Worm (Caenorhabditis elegans): ENCODE measurements around the gene drl-1.

The drl-1 gene

DNA sequence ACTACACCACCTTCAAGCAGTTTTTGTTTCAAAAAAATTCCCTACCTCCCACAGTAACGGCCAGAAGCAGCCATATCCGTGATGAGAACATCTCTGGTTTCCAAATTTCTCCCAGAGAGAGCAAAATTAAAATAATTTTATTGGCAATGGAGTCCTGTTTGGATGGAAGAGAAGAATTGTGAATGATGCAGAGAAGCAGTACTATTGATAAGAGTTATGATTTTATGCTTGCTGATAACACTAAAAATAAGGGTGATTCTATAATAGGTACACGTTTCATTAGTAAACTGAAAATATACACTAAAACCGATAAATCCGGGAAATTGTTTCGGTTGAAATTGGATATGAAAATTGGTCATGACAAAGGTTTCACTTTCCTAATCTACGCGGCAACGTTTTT is 4.5 kb upstream of the drl-1 start, which contains the start of gene dsc-4:
TSS of gene dsc-4 (minus strand) at position 165 of the 400 bp plus-strand sequence.
- no peak for TF ChIP-seq elt-3 (tag; optimal IDR thresholded peaks at IDR 0.05)
- TF ChIP-seq unc-62 (GFP tag; optimal IDR thresholded peaks at IDR 0.05), result no peak
- no peak for TF ChIP-seq hlh-1 (tag; optimal IDR thresholded peaks at IDR 0.05)
- TF ChIP-seq ceh-43 (GFP tag; optimal IDR thresholded peaks at IDR 0.05), result no peak
- no peak for TF ChIP-seq sem-2 (GFP tag; optimal IDR thresholded peaks at IDR 0.05)
- TF ChIP-seq nhr-28 (tag; optimal IDR thresholded peaks at IDR 0.05), result no peak
- no peak for TF ChIP-seq mls-2 (tag; optimal IDR thresholded peaks at IDR 0.05)
- TF ChIP-seq mep-1 (tag; optimal IDR thresholded peaks at IDR 0.05), result no peak
- no peak for TF ChIP-seq snpc-4 (tag; optimal IDR thresholded peaks at IDR 0.05)
- no peak for TF ChIP-seq nhr-237 (tag; optimal IDR thresholded peaks at IDR 0.05)
- no peak for TF ChIP-seq nhr-76 (tag; optimal IDR thresholded peaks at IDR 0.05)
- no peak for TF ChIP-seq unc-120 (tag; optimal IDR thresholded peaks at IDR 0.05; ENCODE audit: poor library complexity, severe bottlenecking)
- TF ChIP-seq blmp-1 (tag; optimal IDR thresholded peaks at IDR 0.05), result no peak
- TF ChIP-seq lin-13 (tag; optimal IDR thresholded peaks at IDR 0.05), result no peak
- no peak for TF ChIP-seq ham-2 (GFP tag; optimal IDR thresholded peaks at IDR 0.05)
- TF ChIP-seq ces-1 (GFP tag; optimal IDR thresholded peaks at IDR 0.05), result no peak

DNA sequence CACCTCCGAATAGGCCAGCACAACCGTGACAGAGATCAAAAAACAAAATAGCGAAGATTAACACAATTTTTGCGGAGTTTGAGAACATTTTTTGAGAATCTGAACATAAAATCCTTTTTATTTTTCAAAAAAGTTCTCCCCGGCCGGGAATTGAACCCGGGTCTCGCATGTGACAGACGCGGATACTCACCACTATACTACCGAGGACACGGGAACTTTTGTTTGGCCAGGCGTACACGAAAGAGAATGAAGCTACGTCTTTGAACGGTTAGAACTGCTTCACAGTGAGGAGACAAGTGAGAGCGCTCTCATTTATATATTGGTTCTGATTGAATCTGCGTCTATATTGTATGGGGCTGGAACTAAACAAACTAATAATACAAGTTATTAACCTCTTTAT is 2.4 kb upstream of the drl-1 start, which contains the start of gene grl-26:
TSS of gene grl-26 (minus strand) at position 318 of the 400 bp plus-strand sequence.
- TF ChIP-seq mep-1 (tag; optimal IDR thresholded peaks at IDR 0.05), result peak; percentile 26
- no peak for TF ChIP-seq lsy-2 (tag; optimal IDR thresholded peaks at IDR 0.05)
- TF ChIP-seq zip-8 (tag; optimal IDR thresholded peaks at IDR 0.05), result no peak
- peak; percentile 24 for TF ChIP-seq bed-3 (GFP tag; optimal IDR thresholded peaks at IDR 0.05)
- TF ChIP-seq nhr-28 (tag; optimal IDR thresholded peaks at IDR 0.05), result no peak
- TF ChIP-seq M03D4.4 (tag; optimal IDR thresholded peaks at IDR 0.05), result peak; percentile 59
- peak; percentile 78 for TF ChIP-seq sptf-1 (tag; optimal IDR thresholded peaks at IDR 0.05)
- peak; percentile 38 for TF ChIP-seq cnd-1 (tag; optimal IDR thresholded peaks at IDR 0.05)
- TF ChIP-seq sem-2 (GFP tag; optimal IDR thresholded peaks at IDR 0.05), result peak; percentile 38
- no peak for TF ChIP-seq nhr-12 (tag; optimal IDR thresholded peaks at IDR 0.05)
- peak; percentile 3 for TF ChIP-seq pha-4 (tag; optimal IDR thresholded peaks at IDR 0.05)
- no peak for TF ChIP-seq ceh-39 (tag; optimal IDR thresholded peaks at IDR 0.05)
- peak; percentile 65 for TF ChIP-seq unc-120 (tag; optimal IDR thresholded peaks at IDR 0.05; ENCODE audit: poor library complexity, severe bottlenecking)
- TF ChIP-seq mls-2 (tag; optimal IDR thresholded peaks at IDR 0.05), result peak; percentile 47
- peak; percentile 67 for TF ChIP-seq lin-32 (GFP tag; optimal IDR thresholded peaks at IDR 0.05)
- peak; percentile 52 for TF ChIP-seq hlh-1 (tag; optimal IDR thresholded peaks at IDR 0.05)
- no peak for TF ChIP-seq blmp-1 (tag; optimal IDR thresholded peaks at IDR 0.05)
- TF ChIP-seq ceh-83 (GFP tag; optimal IDR thresholded peaks at IDR 0.05), result peak; percentile 67
- TF ChIP-seq ceh-43 (GFP tag; optimal IDR thresholded peaks at IDR 0.05), result peak; percentile 10
- TF ChIP-seq ces-1 (GFP tag; optimal IDR thresholded peaks at IDR 0.05), result no peak
- peak; percentile 66 for TF ChIP-seq drap-1 (GFP tag; optimal IDR thresholded peaks at IDR 0.05)
- TF ChIP-seq unc-62 (GFP tag; optimal IDR thresholded peaks at IDR 0.05), result no peak
- TF ChIP-seq ztf-11 (tag; optimal IDR thresholded peaks at IDR 0.05), result no peak

DNA sequence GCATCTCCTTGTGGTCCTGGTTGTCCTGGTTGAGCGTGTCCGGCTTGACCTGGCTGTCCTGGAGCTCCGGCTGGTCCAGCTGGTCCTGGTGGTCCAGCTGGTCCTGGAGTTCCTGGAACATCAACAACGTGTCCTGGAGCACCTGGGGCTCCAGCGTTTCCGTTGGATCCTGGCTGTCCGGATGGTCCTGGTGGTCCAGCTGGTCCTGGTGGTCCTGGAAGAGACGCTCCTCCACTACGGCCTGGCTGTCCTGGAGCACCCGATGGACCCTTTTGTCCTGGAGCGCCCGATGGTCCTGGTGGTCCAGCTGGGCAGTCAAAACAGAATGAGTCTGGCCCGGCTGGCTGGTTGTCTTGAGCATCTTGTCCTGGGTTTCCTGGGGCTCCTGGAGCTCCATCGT is 781 bp downstream of the drl-1 start:
- TF ChIP-seq unc-120 (tag; optimal IDR thresholded peaks at IDR 0.05; ENCODE audit: poor library complexity, severe bottlenecking) (no peak), drap-1 (GFP tag; optimal IDR thresholded peaks at IDR 0.05) (no peak), ceh-83 (GFP tag; optimal IDR thresholded peaks at IDR 0.05) (no peak), mep-1 (tag; optimal IDR thresholded peaks at IDR 0.05) (no peak), nhr-12 (tag; optimal IDR thresholded peaks at IDR 0.05) (no peak), unc-62 (GFP tag; optimal IDR thresholded peaks at IDR 0.05) (no peak)

DNA sequence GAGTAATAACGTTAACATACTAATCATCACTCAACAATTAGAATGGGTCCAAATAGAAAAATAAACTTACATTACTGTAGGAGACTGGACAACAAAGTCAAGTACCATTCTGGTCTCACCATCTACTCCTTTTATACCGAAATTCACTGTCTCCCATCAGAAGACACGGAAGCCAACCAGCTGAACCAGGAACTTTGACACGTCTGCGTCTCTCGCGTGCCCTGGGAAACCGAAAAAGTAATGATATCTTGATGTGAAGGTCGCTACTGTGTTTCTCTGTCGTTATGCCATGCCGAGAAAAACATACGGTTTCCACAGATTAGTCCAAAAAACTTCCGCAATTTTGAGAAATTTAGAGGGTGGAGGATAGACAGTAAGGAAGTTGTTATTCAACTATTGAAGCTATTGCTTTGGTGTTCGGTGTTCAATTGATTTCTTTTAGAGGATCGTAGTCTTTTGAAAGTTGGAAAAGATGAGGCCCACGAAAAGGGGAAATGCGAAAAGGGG is 1.8 kb downstream of the drl-1 start, which contains the start of gene col-101:
TSS of gene col-101 (minus strand) at position 457 of the 507 bp plus-strand sequence.
- TF ChIP-seq nhr-76 (tag; optimal IDR thresholded peaks at IDR 0.05) (no peak), blmp-1 (tag; optimal IDR thresholded peaks at IDR 0.05) (no peak), sptf-1 (tag; optimal IDR thresholded peaks at IDR 0.05) (no peak), ces-1 (GFP tag; optimal IDR thresholded peaks at IDR 0.05) (no peak), lsy-2 (tag; optimal IDR thresholded peaks at IDR 0.05) (no peak), elt-3 (tag; optimal IDR thresholded peaks at IDR 0.05) (no peak), nhr-2 (tag; optimal IDR thresholded peaks at IDR 0.05) (no peak), snpc-4 (tag; optimal IDR thresholded peaks at IDR 0.05) (no peak), unc-62 (GFP tag; optimal IDR thresholded peaks at IDR 0.05) (no peak), ham-2 (GFP tag; optimal IDR thresholded peaks at IDR 0.05) (no peak), ceh-83 (GFP tag; optimal IDR thresholded peaks at IDR 0.05) (no peak), ceh-39 (tag; optimal IDR thresholded peaks at IDR 0.05) (no peak), unc-120 (tag; optimal IDR thresholded peaks at IDR 0.05; ENCODE audit: poor library complexity, severe bottlenecking) (no peak)

DNA sequence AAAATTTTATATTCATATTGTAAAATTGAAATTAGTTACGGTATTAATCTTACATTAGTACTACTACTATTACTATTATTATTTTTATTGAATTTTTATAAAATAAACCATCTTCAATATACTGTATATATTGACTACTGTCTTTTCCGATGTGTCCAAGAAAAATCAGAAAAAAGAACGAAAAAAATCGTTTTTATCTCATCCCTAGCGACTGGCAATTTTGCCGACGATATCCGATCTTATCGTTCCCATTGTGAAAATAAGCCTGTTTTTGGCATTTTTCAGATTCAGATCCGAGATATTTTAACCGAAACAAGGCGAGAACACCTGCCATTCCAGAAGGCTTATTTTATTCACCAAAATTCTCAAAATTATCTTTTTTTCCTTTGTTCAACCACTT is 5.7 kb downstream of the drl-1 start, which contains the start of gene F18F11.4:
TSS of gene F18F11.4 (plus strand) at position 301 of the 400 bp plus-strand sequence.
- TF ChIP-seq mab-5 (tag; optimal IDR thresholded peaks at IDR 0.05) (no peak), ztf-11 (tag; optimal IDR thresholded peaks at IDR 0.05) (no peak), nhr-76 (tag; optimal IDR thresholded peaks at IDR 0.05) (no peak), ceh-39 (tag; optimal IDR thresholded peaks at IDR 0.05) (no peak), unc-62 (GFP tag; optimal IDR thresholded peaks at IDR 0.05) (no peak), nhr-12 (tag; optimal IDR thresholded peaks at IDR 0.05) (no peak), mls-2 (tag; optimal IDR thresholded peaks at IDR 0.05) (no peak), elt-1 (tag; optimal IDR thresholded peaks at IDR 0.05; ENCODE audit: borderline replicate concordance, insufficient read depth) (peak; percentile 50)

Data from whole organism, mixed stage, embryonic.